Fruit fly (Drosophila melanogaster): Measurements from ENCODE around the gene CG4080.

CG4080 gene

DNA sequence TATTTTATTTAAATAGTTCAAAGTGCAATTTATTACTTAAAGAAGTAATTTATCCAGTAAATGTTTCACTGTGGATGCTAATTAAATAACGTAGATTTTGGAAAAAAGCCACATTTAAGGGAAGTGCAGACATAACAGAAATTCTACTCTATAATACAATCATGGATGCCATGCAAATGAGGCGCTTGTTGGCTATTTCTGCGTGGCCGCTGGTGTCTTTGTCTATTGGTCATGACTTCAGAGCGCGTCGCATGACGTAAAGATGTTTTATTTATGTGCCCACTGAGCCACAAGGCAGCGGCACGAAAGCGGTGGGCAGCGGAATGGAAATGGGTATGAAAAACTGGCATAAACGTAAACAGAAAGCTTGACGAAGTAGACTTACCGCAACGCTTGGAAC is 26.8 kb upstream of the CG4080 start (continued):
- TF ChIP-seq CG14014 (GFP tag; IDR thresholded peaks at IDR 0.05) (no peak; the same call in 1 of the 2 replicates), Blimp-1 (GFP tag; optimal IDR thresholded peaks at IDR 0.05) (peak; percentile 9), tup (GFP tag; optimal IDR thresholded peaks at IDR 0.05) (no peak), CG7786 (GFP tag; optimal IDR thresholded peaks at IDR 0.05) (no peak), CG17186 (GFP tag; optimal IDR thresholded peaks at IDR 0.05) (no peak), vfl (GFP tag; optimal IDR thresholded peaks at IDR 0.05) (peak; percentile 12), CG32772 (GFP tag; IDR thresholded peaks at IDR 0.05) (no peak), HLHmδ (GFP tag; optimal IDR thresholded peaks at IDR 0.05) (no peak), D19B (GFP tag; optimal IDR thresholded peaks at IDR 0.05) (no peak), pfk (GFP tag; optimal IDR thresholded peaks at IDR 0.05) (no peak), CG8359 (GFP tag; optimal IDR thresholded peaks at IDR 0.05; ENCODE audit: borderline replicate concordance) (no peak), CG8765 (GFP tag; IDR thresholded peaks at IDR 0.05) (no peak), Aef1 (GFP tag; IDR thresholded peaks at IDR 0.05) (no peak), CrebB (tag; optimal IDR thresholded peaks at IDR 0.05) (no peak), ranshi (GFP tag; IDR thresholded peaks at IDR 0.05) (no peak), hbn (GFP tag; IDR thresholded peaks at IDR 0.05; ENCODE audit: partially characterized antibody) (no peak), CG5245 (GFP tag; optimal IDR thresholded peaks at IDR 0.05) (no peak), B-H1 (GFP tag; IDR thresholded peaks at IDR 0.05) (no peak), slp2 (GFP tag; optimal IDR thresholded peaks at IDR 0.05) (no peak), Hsf (GFP tag; optimal IDR thresholded peaks at IDR 0.05) (no peak), nerfin-1 (tag; optimal IDR thresholded peaks at IDR 0.05) (no peak), CG18262 (tag; optimal IDR thresholded peaks at IDR 0.05) (no peak), CG6254 (GFP tag; optimal IDR thresholded peaks at IDR 0.05) (no peak), Atf3 (GFP tag; optimal IDR thresholded peaks at IDR 0.05) (no peak), CG4404 (GFP tag; IDR thresholded peaks at IDR 0.05) (no peak), CG33213 (GFP tag; optimal IDR thresholded peaks at IDR 0.05) (no peak), CG6683 (GFP tag; optimal IDR thresholded peaks at IDR 0.05) (no peak), nom (GFP tag; optimal IDR thresholded peaks at IDR 0.05) (no peak), crol (GFP tag; IDR thresholded peaks at IDR 0.05) (no peak), Abd-B (GFP tag; optimal IDR thresholded peaks at IDR 0.05) (no peak), bcd (GFP tag; optimal IDR thresholded peaks at IDR 0.05) (no peak), Doc3 (GFP tag; IDR thresholded peaks at IDR 0.05; ENCODE audit: partially characterized antibody) (no peak), CG2120 (GFP tag; optimal IDR thresholded peaks at IDR 0.05) (no peak), CG31388 (GFP tag; optimal IDR thresholded peaks at IDR 0.05) (no peak), Rfx (GFP tag; IDR thresholded peaks at IDR 0.05) (no peak; the same call in 1 of the 2 replicates), gcm2 (GFP tag; optimal IDR thresholded peaks at IDR 0.05) (no peak), her (GFP tag; optimal IDR thresholded peaks at IDR 0.05) (no peak), Neu2 (GFP tag; optimal IDR thresholded peaks at IDR 0.05; ENCODE audit: borderline replicate concordance) (no peak), CG17385 (GFP tag; optimal IDR thresholded peaks at IDR 0.05) (peak; percentile 20), ro (GFP tag; IDR thresholded peaks at IDR 0.05) (no peak), zf30C (GFP tag; optimal IDR thresholded peaks at IDR 0.05) (no peak), HHEX (GFP tag; optimal IDR thresholded peaks at IDR 0.05) (no peak), CG10431 (GFP tag; optimal IDR thresholded peaks at IDR 0.05) (no peak), tin (GFP tag; optimal IDR thresholded peaks at IDR 0.05) (peak; percentile 25), esg (GFP tag; conservative IDR thresholded peaks at IDR 0.05) (no peak), Spps (tag; optimal IDR thresholded peaks at IDR 0.05) (no peak), CG17568 (GFP tag; optimal IDR thresholded peaks at IDR 0.05) (no peak), sens (GFP tag) (peak; percentile 61), CG15073 (GFP tag; optimal IDR thresholded peaks at IDR 0.05) (no peak), gcm (GFP tag; optimal IDR thresholded peaks at IDR 0.05) (no peak), emc (GFP tag; optimal IDR thresholded peaks at IDR 0.05) (no peak)

All from whole organism, embryonic.